Fruit fly (Drosophila melanogaster) whole organism, embryonic: ENCODE results near the gene CG10841.
A peak's percentile ranks its signal among the peaks of the same experiment; 100 is the strongest.

Experiments used
- CG12769 ChIP-seq: fragments of 200-800 bp; sonication (Bioruptor generic); optimal IDR thresholded peaks from 2 replicates; lab custom pipeline; 2019; ENCODE audit warnings: missing biosample characterization, mild to moderate bottlenecking, missing genetic modification characterization, moderate library complexity
- CG13287 ChIP-seq: fragments of 200-800 bp; sonication (Bioruptor generic); IDR thresholded peaks from 2 replicates; pipeline ENCODE4 v1.3.6; 2022; ENCODE audit warnings: missing biosample characterization, missing genetic modification characterization; ENCODE audit not compliant: partially characterized antibody
- CG13775 ChIP-seq: fragments of 200-800 bp; sonication (Bioruptor generic); optimal IDR thresholded peaks from 3 replicates; lab custom pipeline; 2017; ENCODE audit warnings: missing biosample characterization, mild to moderate bottlenecking, missing genetic modification characterization
- CG2202 ChIP-seq: fragments of 200-800 bp; sonication (Bioruptor generic); optimal IDR thresholded peaks from 2 replicates; lab custom pipeline; 2018; ENCODE audit warnings: missing biosample characterization, mild to moderate bottlenecking, missing genetic modification characterization
- CG31224 ChIP-seq: fragments of 200-800 bp; sonication (Bioruptor generic); IDR thresholded peaks from 2 replicates; pipeline ENCODE4 v1.3.6; 2022; ENCODE audit warnings: missing biosample characterization, missing genetic modification characterization
- CG32772 ChIP-seq: fragments of 200-800 bp; sonication (Bioruptor generic); IDR thresholded peaks from 2 replicates; pipeline ENCODE4 v1.3.6; 2022; ENCODE audit warnings: missing biosample characterization, missing genetic modification characterization
- CG34376 ChIP-seq: fragments of 200-800 bp; sonication (Bioruptor generic); optimal IDR thresholded peaks from 2 replicates; lab custom pipeline; 2018; ENCODE audit warnings: missing biosample characterization, mild to moderate bottlenecking, missing genetic modification characterization
- CG7745 ChIP-seq: fragments of 200-800 bp; sonication (Bioruptor generic); optimal IDR thresholded peaks from 2 replicates; lab custom pipeline; 2018; ENCODE audit warnings: missing biosample characterization, mild to moderate bottlenecking, missing genetic modification characterization, moderate library complexity
- CG7928 ChIP-seq: fragments of 200-800 bp; sonication (Bioruptor generic); optimal IDR thresholded peaks from 2 replicates; lab custom pipeline; 2017; ENCODE audit warnings: missing biosample characterization, mild to moderate bottlenecking, missing genetic modification characterization
- Chrac-16 ChIP-seq: fragments of 200-800 bp; sonication (Bioruptor generic); optimal IDR thresholded peaks from 3 replicates; lab custom pipeline; 2016; ENCODE audit warnings: missing biosample characterization, missing genetic modification characterization
- Dbx ChIP-seq: fragments of 200-800 bp; sonication (Bioruptor generic); IDR thresholded peaks from 3 replicates; pipeline ENCODE4 v1.3.6; 2022; ENCODE audit warnings: missing biosample characterization, missing genetic modification characterization
- Dp ChIP-seq: fragments of 200-800 bp; sonication (Bioruptor generic); optimal IDR thresholded peaks from 2 replicates; lab custom pipeline; 2018; ENCODE audit warnings: missing biosample characterization, mild to moderate bottlenecking, missing genetic modification characterization, moderate library complexity
- Gsc ChIP-seq: fragments of 200-800 bp; sonication (Bioruptor generic); IDR thresholded peaks from 2 replicates; pipeline ENCODE4 v1.3.6; 2022; ENCODE audit warnings: missing biosample characterization, missing genetic modification characterization
- H2.0 ChIP-seq: fragments of 200-800 bp; sonication (Bioruptor generic); IDR thresholded peaks from 2 replicates; pipeline ENCODE4 v1.3.6; 2022; ENCODE audit warnings: missing biosample characterization, missing genetic modification characterization
- HLHmδ ChIP-seq: fragments of 200-800 bp; sonication (Bioruptor generic); optimal IDR thresholded peaks from 2 replicates; lab custom pipeline; 2018; ENCODE audit warnings: missing biosample characterization, mild to moderate bottlenecking, missing genetic modification characterization, moderate library complexity
- MTF-1 ChIP-seq: fragments of 200-800 bp; sonication (Bioruptor generic); optimal IDR thresholded peaks from 2 replicates; lab custom pipeline; 2018; ENCODE audit warnings: missing biosample characterization, mild to moderate bottlenecking, missing genetic modification characterization, borderline replicate concordance
- Meics ChIP-seq: fragments of 200-800 bp; sonication (Bioruptor generic); optimal IDR thresholded peaks from 2 replicates; lab custom pipeline; 2017; ENCODE audit warnings: missing biosample characterization, mild to moderate bottlenecking, missing genetic modification characterization
- Myb ChIP-seq: fragments of 200-800 bp; sonication (Bioruptor generic); optimal IDR thresholded peaks from 2 replicates; lab custom pipeline; 2016; ENCODE audit warnings: missing biosample characterization, missing genetic modification characterization
- Rx ChIP-seq: fragments of 200-800 bp; sonication (Bioruptor generic); IDR thresholded peaks from 2 replicates; pipeline ENCODE4 v1.3.6; 2022; ENCODE audit warnings: missing biosample characterization, missing genetic modification characterization
- Stat92E ChIP-seq, 3 experiments: fragments of >200 bp in 2 of 3; fragments of 200-800 bp in 1 of 3; sonication (Bioruptor generic) in 1 of 3; optimal IDR thresholded peaks; 2 replicates each; lab custom pipeline; 2017 to 2019; ENCODE audit warnings: missing biosample characterization in 3 of 3, missing genetic modification characterization in 3 of 3, mild to moderate bottlenecking in 1 of 3, moderate library complexity in 1 of 3
- TFAM ChIP-seq: fragments of 200-800 bp; sonication (Bioruptor generic); optimal IDR thresholded peaks from 2 replicates; lab custom pipeline; 2017; ENCODE audit warnings: missing biosample characterization, missing genetic modification characterization, inconsistent platforms
- Usf ChIP-seq: fragments of 200-800 bp; sonication (Bioruptor generic); optimal IDR thresholded peaks from 2 replicates; lab custom pipeline; 2017; ENCODE audit warnings: missing genotype, missing biosample characterization, missing genetic modification characterization
- ato ChIP-seq: fragments of 200-800 bp; sonication (Bioruptor generic); IDR thresholded peaks from 2 replicates; pipeline ENCODE4 v1.3.6; 2022; ENCODE audit warnings: missing biosample characterization, missing genetic modification characterization; ENCODE audit not compliant: partially characterized antibody
- bbx ChIP-seq: fragments of 200-800 bp; sonication (Bioruptor generic); IDR thresholded peaks from 2 replicates; pipeline ENCODE4 v1.3.6; 2022; ENCODE audit warnings: missing biosample characterization, missing genetic modification characterization; ENCODE audit not compliant: partially characterized antibody
- cg ChIP-seq: fragments of 200-800 bp; sonication (Bioruptor generic); optimal IDR thresholded peaks from 3 replicates; lab custom pipeline; 2019; ENCODE audit warnings: missing biosample characterization, mild to moderate bottlenecking, missing genetic modification characterization, moderate library complexity
- crc ChIP-seq: fragments of 200-800 bp; sonication (Bioruptor generic); optimal IDR thresholded peaks from 2 replicates; lab custom pipeline; 2016; ENCODE audit warnings: missing biosample characterization, missing genetic modification characterization
- crp ChIP-seq, 2 experiments: fragments of 200-800 bp; sonication (Bioruptor generic); optimal IDR thresholded peaks; 2 replicates in 1 of 2; 3 replicates in 1 of 2; lab custom pipeline; 2017; ENCODE audit warnings: missing biosample characterization in 2 of 2, missing genetic modification characterization in 2 of 2, mild to moderate bottlenecking in 1 of 2, moderate library complexity in 1 of 2
- disco-r ChIP-seq: fragments of 200-800 bp; sonication (Bioruptor generic); optimal IDR thresholded peaks from 2 replicates; lab custom pipeline; 2016; ENCODE audit warnings: missing biosample characterization, missing genetic modification characterization
- en ChIP-seq: fragments of 200-800 bp; sonication (Bioruptor generic); optimal IDR thresholded peaks from 2 replicates; lab custom pipeline; 2016; ENCODE audit warnings: missing biosample characterization, missing genetic modification characterization
- eve ChIP-seq, 2 experiments: fragments of >200 bp; optimal IDR thresholded peaks; 2 replicates each; lab custom pipeline; 2017; ENCODE audit warnings: missing biosample characterization in 2 of 2, missing genetic modification characterization in 2 of 2
- fd3F ChIP-seq: fragments of 200-800 bp; sonication (Bioruptor generic); optimal IDR thresholded peaks from 2 replicates; lab custom pipeline; 2018; ENCODE audit warnings: missing biosample characterization, mild to moderate bottlenecking, missing genetic modification characterization, moderate library complexity
- grau ChIP-seq: fragments of 200-800 bp; optimal IDR thresholded peaks from 3 replicates; lab custom pipeline; 2019; ENCODE audit warnings: missing biosample characterization, mild to moderate bottlenecking, missing genetic modification characterization, moderate library complexity
- grn ChIP-seq: fragments of 200-800 bp; sonication (Bioruptor generic); optimal IDR thresholded peaks from 3 replicates; lab custom pipeline; 2017; ENCODE audit warnings: missing biosample characterization, missing genetic modification characterization
- h ChIP-seq: fragments of >200 bp; optimal IDR thresholded peaks from 2 replicates; lab custom pipeline; 2017
- ham ChIP-seq: fragments of 200-800 bp; sonication (Bioruptor generic); IDR thresholded peaks from 2 replicates; pipeline ENCODE4 v1.3.6; 2022; ENCODE audit warnings: missing biosample characterization, missing genetic modification characterization
- hbn ChIP-seq: fragments of 200-800 bp; sonication (Bioruptor generic); IDR thresholded peaks from 2 replicates; pipeline ENCODE4 v1.3.6; 2022; ENCODE audit warnings: missing biosample characterization, missing genetic modification characterization; ENCODE audit not compliant: partially characterized antibody
- her ChIP-seq: fragments of 200-800 bp; sonication (Bioruptor generic); optimal IDR thresholded peaks from 2 replicates; lab custom pipeline; 2016; ENCODE audit warnings: missing biosample characterization, missing genetic modification characterization
- jigr1 ChIP-seq: fragments of 200-800 bp; sonication (Bioruptor generic); IDR thresholded peaks from 3 replicates; pipeline ENCODE4 v1.3.6; 2022; ENCODE audit warnings: missing biosample characterization, missing genetic modification characterization
- lov ChIP-seq, 2 experiments: fragments of 200-800 bp in 1 of 2; fragments of >200 bp in 1 of 2; sonication (Bioruptor generic) in 1 of 2; IDR thresholded peaks in 1 of 2; optimal IDR thresholded peaks in 1 of 2; 2 replicates in 1 of 2; 3 replicates in 1 of 2; pipeline versions ENCODE4 v1.3.6 to Lab custom; 2017 to 2022; ENCODE audit warnings: missing biosample characterization in 1 of 2, missing genetic modification characterization in 1 of 2
- maf-S ChIP-seq: fragments of 200-800 bp; sonication (Bioruptor generic); optimal IDR thresholded peaks from 2 replicates; lab custom pipeline; 2016; ENCODE audit warnings: missing biosample characterization, missing genetic modification characterization
- otp ChIP-seq: fragments of 200-800 bp; sonication (Bioruptor generic); IDR thresholded peaks from 3 replicates; pipeline ENCODE4, ENCODE4 v1.3.6; 2022; ENCODE audit warnings: missing biosample characterization, missing genetic modification characterization
- pan ChIP-seq, 4 experiments: fragments of >200 bp in 3 of 4; fragments of 200-800 bp in 1 of 4; sonication (Bioruptor generic) in 1 of 4; optimal IDR thresholded peaks in 3 of 4; IDR thresholded peaks in 1 of 4; 2 replicates each; pipeline versions ENCODE4 v1.3.6 to Lab custom; 2017 to 2022; ENCODE audit warnings: missing biosample characterization in 2 of 4, missing genetic modification characterization in 2 of 4, mixed read lengths in 1 of 4
- sens-2 ChIP-seq: fragments of 200-800 bp; sonication (Bioruptor generic); IDR thresholded peaks from 2 replicates; pipeline ENCODE4 v1.3.6; 2022; ENCODE audit warnings: missing biosample characterization, missing genetic modification characterization
- sisA ChIP-seq: fragments of 200-800 bp; sonication (Bioruptor generic); IDR thresholded peaks from 2 replicates; pipeline ENCODE4 v1.3.6; 2022; ENCODE audit warnings: missing biosample characterization, missing genetic modification characterization
- vfl ChIP-seq: fragments of 200-800 bp; sonication (Bioruptor generic); optimal IDR thresholded peaks from 2 replicates; lab custom pipeline; 2016; ENCODE audit warnings: missing biosample characterization, missing genetic modification characterization
- wdn ChIP-seq: fragments of 200-800 bp; sonication (Bioruptor generic); IDR thresholded peaks from 2 replicates; pipeline ENCODE4 v1.3.6; 2022; ENCODE audit warnings: missing biosample characterization, missing genetic modification characterization
- zfh1 ChIP-seq: fragments of 200-800 bp; sonication (Bioruptor generic); IDR thresholded peaks from 3 replicates; pipeline ENCODE4 v1.3.6; 2022; ENCODE audit warnings: missing biosample characterization, missing genetic modification characterization

The CG10841 gene

DNA sequence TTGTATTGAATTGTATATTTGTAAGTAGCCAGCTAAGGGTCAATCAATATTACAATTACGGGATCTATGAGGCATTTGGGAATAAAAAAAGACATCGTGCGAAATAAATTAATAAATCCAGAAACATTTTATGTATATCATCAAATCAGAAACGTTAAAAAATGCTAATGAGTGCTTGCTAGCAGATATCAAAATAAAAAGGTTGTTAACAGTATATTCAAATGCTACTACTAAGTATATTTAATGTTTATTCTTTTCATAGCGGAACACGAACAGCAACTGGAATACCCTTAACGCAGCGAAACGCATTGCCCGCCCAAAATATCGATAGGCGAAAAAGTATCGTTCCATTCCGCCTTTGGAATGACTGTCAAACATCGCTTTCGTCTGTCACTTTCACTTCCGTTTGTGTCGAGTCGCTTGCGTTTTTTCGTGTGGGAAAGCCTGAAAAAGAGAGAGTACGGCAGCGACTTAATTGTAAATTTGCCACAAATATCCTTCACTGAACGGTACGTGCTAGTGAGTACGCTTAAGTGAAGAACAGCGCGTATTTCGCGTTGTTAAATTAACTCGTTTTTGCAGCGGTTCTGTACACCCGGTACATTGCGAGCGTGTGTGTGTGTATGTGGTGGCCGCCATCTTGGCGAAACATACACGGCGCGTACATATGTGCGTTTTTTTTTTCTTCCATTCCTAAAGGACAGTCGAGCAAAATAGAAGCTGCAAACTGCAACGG is 29.4 kb downstream of the CG10841 start, which contains the start of gene B52 (continued):
- TF ChIP-seq TFAM (GFP tag; lab: Kevin White, UChicago) (no peak), lov (optimal IDR thresholded peaks at IDR 0.05; lab: Kevin White, UChicago) (no peak), lov (GFP tag; IDR thresholded peaks at IDR 0.05; lab: Robert Waterston, UW) (peak; percentile 69; the same call in 1 of the 3 replicates), CG13287 (GFP tag; lab: Robert Waterston, UW) (0 out of 2 replicates have a peak, but pooled peaks have one; percentile 35), zfh1 (GFP tag; lab: Robert Waterston, UW) (peak; percentile 77), hbn (no peak), CG34376 (peak; percentile 84), Myb (peak; percentile 35), ato (GFP tag; lab: Robert Waterston, UW) (no peak), CG31224 (GFP tag; lab: Robert Waterston, UW) (peak; percentile 43), vfl (GFP tag; lab: Kevin White, UChicago) (peak; percentile 20), Gsc (GFP tag; lab: Robert Waterston, UW) (no peak; the same call in 1 of the 2 replicates), h (lab: Kevin White, UChicago) (no peak), CG32772 (GFP tag; lab: Robert Waterston, UW) (peak; percentile 32; the same call in 1 of the 2 replicates), Dbx (GFP tag; lab: Robert Waterston, UW) (peak; percentile 53; the same call in 2 of the 3 replicates), MTF-1 (GFP tag; lab: Kevin White, UChicago) (peak; percentile 87), pan (optimal IDR thresholded peaks at IDR 0.05; lab: Kevin White, UChicago) (no peak), pan (GFP tag; optimal IDR thresholded peaks at IDR 0.05 in 1 of 2, IDR thresholded peaks at IDR 0.05 in 1 of 2) (peak in 1 of 2 experiments; percentile 65), H2.0 (no peak), en (peak; percentile 57), CG7745 (tag; lab: Kevin White, UChicago) (no peak), her (GFP tag; lab: Kevin White, UChicago) (peak; percentile 71), CG2202 (tag; lab: Kevin White, UChicago) (peak; percentile 39), bbx (GFP tag; lab: Robert Waterston, UW) (peak; percentile 63; the same call in 1 of the 2 replicates), ham (peak; percentile 54; the same call in 1 of the 2 replicates), sens-2 (GFP tag; lab: Robert Waterston, UW) (peak; percentile 73), Usf (GFP tag; lab: Kevin White, UChicago) (no peak), grau (peak; percentile 41), HLHmδ (GFP tag; lab: Kevin White, UChicago) (peak; percentile 90), sisA (GFP tag; lab: Robert Waterston, UW) (peak; percentile 62), crc (peak; percentile 55), Chrac-16 (GFP tag; lab: Kevin White, UChicago) (peak; percentile 34), CG7928 (GFP tag; lab: Kevin White, UChicago) (peak; percentile 16), Stat92E (GFP tag; optimal IDR thresholded peaks at IDR 0.05; lab: Kevin White, UChicago) (peak in 1 of 3 experiments; percentile 8), eve (GFP tag; optimal IDR thresholded peaks at IDR 0.05; lab: Kevin White, UChicago) (no peak), otp (peak; percentile 81; the same call in 2 of the 3 replicates), wdn (peak; percentile 56; the same call in 1 of the 2 replicates), fd3F (GFP tag; lab: Kevin White, UChicago) (peak; percentile 34), CG13775 (GFP tag; lab: Kevin White, UChicago) (peak; percentile 66), grn (GFP tag; lab: Kevin White, UChicago) (no peak), crp (GFP tag; optimal IDR thresholded peaks at IDR 0.05; lab: Kevin White, UChicago) (peak in 1 of 2 experiments; percentile 20), maf-S (GFP tag; lab: Kevin White, UChicago) (peak; percentile 42), Dp (GFP tag; lab: Kevin White, UChicago) (peak; percentile 15), cg (GFP tag; lab: Kevin White, UChicago) (peak; percentile 92), Meics (GFP tag; lab: Kevin White, UChicago) (peak; percentile 79), jigr1 (GFP tag; lab: Robert Waterston, UW) (no peak), CG12769 (tag; lab: Kevin White, UChicago) (peak; percentile 73), Rx (GFP tag; lab: Robert Waterston, UW) (peak; percentile 49; the same call in 1 of the 2 replicates), disco-r (GFP tag; lab: Kevin White, UChicago) (peak; percentile 62)
